Fruit fly (Drosophila melanogaster): ENCODE measurements around the gene Syx7.

The Syx7 gene

dm6 chr3L:21453623-21454022 is 8.0 kb downstream of the Syx7 start (continued):
- no peak for TF ChIP-seq Nf-YA (GFP tag; IDR thresholded peaks at IDR 0.05)
- peak; percentile 39 for TF ChIP-seq CG17359 (tag; optimal IDR thresholded peaks at IDR 0.05)
- TF ChIP-seq Ets97D (GFP tag; optimal IDR thresholded peaks at IDR 0.05) = no peak
- TF ChIP-seq tup (GFP tag; optimal IDR thresholded peaks at IDR 0.05) = no peak
- TF ChIP-seq NK7.1 (GFP tag; optimal IDR thresholded peaks at IDR 0.05) = no peak
- no peak for TF ChIP-seq br (optimal IDR thresholded peaks at IDR 0.05)
- peak; percentile 21 for TF ChIP-seq pb (GFP tag; optimal IDR thresholded peaks at IDR 0.05)
- TF ChIP-seq tap (tag; optimal IDR thresholded peaks at IDR 0.05) = peak; percentile 19
- TF ChIP-seq GATAe (GFP tag; conservative IDR thresholded peaks at IDR 0.05) = no peak
- no peak for TF ChIP-seq NFAT (GFP tag; IDR thresholded peaks at IDR 0.05)
- TF ChIP-seq CG14441 (GFP tag; IDR thresholded peaks at IDR 0.05) = no peak
- TF ChIP-seq CG6813 (GFP tag; optimal IDR thresholded peaks at IDR 0.05) = peak; percentile 66
- TF ChIP-seq sc (optimal IDR thresholded peaks at IDR 0.05) = no peak
- peak; percentile 34 for TF ChIP-seq sc (GFP tag; optimal IDR thresholded peaks at IDR 0.05)
- peak; percentile 6 for TF ChIP-seq pros (GFP tag; optimal IDR thresholded peaks at IDR 0.05)
- no peak for TF ChIP-seq CG12942 (GFP tag; optimal IDR thresholded peaks at IDR 0.05)
- TF ChIP-seq sisA (GFP tag; IDR thresholded peaks at IDR 0.05) = peak; percentile 42; the same call in 1 of the 2 replicates
- TF ChIP-seq dan (GFP tag; IDR thresholded peaks at IDR 0.05) = peak; percentile 36; the same call in 1 of the 2 replicates
- TF ChIP-seq pfk (GFP tag; optimal IDR thresholded peaks at IDR 0.05) = no peak
- peak; percentile 36 for TF ChIP-seq Nf-YB (GFP tag; optimal IDR thresholded peaks at IDR 0.05)
- TF ChIP-seq CG4328 (GFP tag; optimal IDR thresholded peaks at IDR 0.05) = no peak
- TF ChIP-seq kni (GFP tag; optimal IDR thresholded peaks at IDR 0.05) = no peak
- TF ChIP-seq Fer1 (GFP tag; optimal IDR thresholded peaks at IDR 0.05) = no peak
- TF ChIP-seq Mrtf (GFP tag; IDR thresholded peaks at IDR 0.05) = no peak
- TF ChIP-seq lab (GFP tag; optimal IDR thresholded peaks at IDR 0.05) = peak; percentile 0
- no peak for TF ChIP-seq gro (GFP tag; optimal IDR thresholded peaks at IDR 0.05)
- TF ChIP-seq grn (GFP tag; optimal IDR thresholded peaks at IDR 0.05) = peak; percentile 14
- TF ChIP-seq rib (GFP tag; IDR thresholded peaks at IDR 0.05) = no peak
- TF ChIP-seq Dref (GFP tag; IDR thresholded peaks at IDR 0.05) = no peak
- no peak for TF ChIP-seq Hand (GFP tag; optimal IDR thresholded peaks at IDR 0.05)
- TF ChIP-seq Gug (GFP tag; IDR thresholded peaks at IDR 0.05) = peak; percentile 26; the same call in 1 of the 4 replicates
- no peak for TF ChIP-seq CG15269 (tag; optimal IDR thresholded peaks at IDR 0.05)
- no peak for TF ChIP-seq CG11456 (GFP tag; IDR thresholded peaks at IDR 0.05)
- TF ChIP-seq Ets65A (GFP tag) = no peak
- peak; percentile 80 for TF ChIP-seq CG4282 (GFP tag; optimal IDR thresholded peaks at IDR 0.05)
- peak; percentile 52 for TF ChIP-seq ATbp (GFP tag; optimal IDR thresholded peaks at IDR 0.05)
- peak; percentile 55 for TF ChIP-seq Oli (tag; optimal IDR thresholded peaks at IDR 0.05)
- no peak for TF ChIP-seq CG7271 (tag; optimal IDR thresholded peaks at IDR 0.05)
- TF ChIP-seq ftz-f1 (GFP tag; optimal IDR thresholded peaks at IDR 0.05) = no peak
- TF ChIP-seq Abd-B (GFP tag; optimal IDR thresholded peaks at IDR 0.05) = peak; percentile 28
- TF ChIP-seq CG9817 (tag; optimal IDR thresholded peaks at IDR 0.05) = no peak
- TF ChIP-seq org-1 (GFP tag; optimal IDR thresholded peaks at IDR 0.05) = peak; percentile 51
- peak; percentile 77 for TF ChIP-seq NC2β (GFP tag; optimal IDR thresholded peaks at IDR 0.05)
- TF ChIP-seq insv (GFP tag; optimal IDR thresholded peaks at IDR 0.05) = no peak
- peak; percentile 66 for TF ChIP-seq CG3407 (GFP tag; optimal IDR thresholded peaks at IDR 0.05)
- peak; percentile 33 for TF ChIP-seq CG33213 (GFP tag; optimal IDR thresholded peaks at IDR 0.05)
- TF ChIP-seq CrebB (tag; optimal IDR thresholded peaks at IDR 0.05) = no peak
- TF ChIP-seq CoRest (tag; optimal IDR thresholded peaks at IDR 0.05) = peak; percentile 15
- no peak for TF ChIP-seq luna (GFP tag; optimal IDR thresholded peaks at IDR 0.05)
- no peak for TF ChIP-seq knrl (GFP tag; IDR thresholded peaks at IDR 0.05; ENCODE audit: partially characterized antibody)
- peak; percentile 21 for TF ChIP-seq oc (tag; optimal IDR thresholded peaks at IDR 0.05)
- no peak for TF ChIP-seq CG7987 (GFP tag; optimal IDR thresholded peaks at IDR 0.05)
